Worm (Caenorhabditis elegans) whole organism, mixed stage, embryonic: ENCODE data around the gene T23F2.2.

ENCODE experiments used
- bed-3 ChIP-seq: fragments of 200-800 bp; sonication (Bioruptor generic); optimal IDR thresholded peaks from 3 replicates; lab custom pipeline; 2018; ENCODE audit warnings: mild to moderate bottlenecking, missing genetic modification characterization, moderate library complexity, missing compliant biosample characterization
- lin-13 ChIP-seq: fragments of 150-350 bp; optimal IDR thresholded peaks from 2 replicates; lab custom pipeline; 2014; ENCODE audit warnings: missing biosample characterization, missing genetic modification characterization
- mep-1 ChIP-seq: fragments of 150-350 bp; optimal IDR thresholded peaks from 2 replicates; lab custom pipeline; 2017; ENCODE audit warnings: missing biosample characterization, missing genetic modification reagents, missing genetic modification characterization, inconsistent platforms
- nhr-76 ChIP-seq: sonication (generic microtip); optimal IDR thresholded peaks from 2 replicates; lab custom pipeline; 2017; ENCODE audit warnings: missing biosample characterization, missing genetic modification characterization

ce11 chrX:5476357-5476756, 28.7 kb downstream of the T23F2.2 start:
- no peak for TF ChIP-seq nhr-76 (tag; lab: Kevin White, UChicago)
- TF ChIP-seq mep-1 (tag; lab: Kevin White, UChicago) = no peak
- no peak for TF ChIP-seq bed-3 (GFP tag; lab: Kevin White, UChicago)
- TF ChIP-seq lin-13 (tag; lab: Kevin White, UChicago) = no peak
